Fruit fly (Drosophila melanogaster): ENCODE measurements around the gene Fntb.
A peak's percentile ranks its signal among the peaks of the same experiment; 100 is the strongest.

The Fntb gene

DNA sequence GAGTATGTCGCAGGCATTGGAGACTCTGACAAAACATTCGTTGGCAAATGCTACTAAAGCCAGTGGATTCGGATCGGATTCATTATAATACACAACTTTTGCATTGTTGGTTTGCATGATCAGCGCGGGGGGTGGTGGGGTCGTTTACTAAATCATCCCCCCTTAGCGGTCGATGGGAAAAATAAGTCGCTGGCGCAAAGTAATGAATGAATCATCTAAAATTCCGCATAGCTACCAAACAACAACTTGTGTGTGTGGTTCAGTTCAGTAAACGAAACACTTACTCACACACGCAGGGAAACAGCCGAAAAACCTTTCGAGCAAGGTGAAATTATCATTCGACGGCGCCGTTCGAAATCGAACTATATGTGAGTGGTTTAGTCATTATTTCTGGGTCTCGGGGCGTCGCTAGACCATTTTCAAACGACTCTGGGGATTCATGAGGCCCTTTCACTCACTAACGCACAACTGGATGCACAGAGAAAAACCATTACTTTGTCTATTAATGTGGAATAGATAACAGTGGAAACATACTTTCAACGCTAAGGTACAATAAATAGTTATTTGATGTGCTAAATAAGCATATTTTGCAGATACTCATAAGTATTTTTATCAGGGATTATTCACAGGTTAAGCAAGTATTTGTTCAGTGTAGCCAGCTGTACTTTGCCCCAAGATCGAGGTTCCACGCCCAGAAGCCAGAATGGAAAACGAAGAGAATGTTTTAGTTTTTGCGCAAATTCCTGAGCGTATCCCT lies 15.8 kb downstream of the Fntb start (continued):
- TF ChIP-seq CG4328 (GFP tag; optimal IDR thresholded peaks at IDR 0.05) (no peak), btn (GFP tag; optimal IDR thresholded peaks at IDR 0.05) (no peak), CG10543 (GFP tag; optimal IDR thresholded peaks at IDR 0.05) (no peak), lilli (GFP tag; optimal IDR thresholded peaks at IDR 0.05) (peak; percentile 56), CG3065 (GFP tag; optimal IDR thresholded peaks at IDR 0.05) (no peak), bigmax (GFP tag; optimal IDR thresholded peaks at IDR 0.05) (no peak), ap (GFP tag; IDR thresholded peaks at IDR 0.05) (peak; percentile 82), dpn (GFP tag; optimal IDR thresholded peaks at IDR 0.05) (peak in 1 of 2 experiments; percentile 71), ssp (GFP tag; IDR thresholded peaks at IDR 0.05) (peak; percentile 28), dm (GFP tag; optimal IDR thresholded peaks at IDR 0.05) (peak; percentile 58), sim (GFP tag; IDR thresholded peaks at IDR 0.05) (peak; percentile 87), prd (optimal IDR thresholded peaks at IDR 0.05) (no peak), prd (GFP tag; IDR thresholded peaks at IDR 0.05) (peak; percentile 83), CG1233 (GFP tag; optimal IDR thresholded peaks at IDR 0.05) (peak; percentile 14), fru (optimal IDR thresholded peaks at IDR 0.05) (no peak), CG13424 (tag; optimal IDR thresholded peaks at IDR 0.05) (peak; percentile 29), CG2678 (tag; optimal IDR thresholded peaks at IDR 0.05) (peak; percentile 65), sd (tag; optimal IDR thresholded peaks at IDR 0.05) (peak; percentile 59), Spps (tag; optimal IDR thresholded peaks at IDR 0.05) (peak; percentile 68), hb (GFP tag; IDR thresholded peaks at IDR 0.05; ENCODE audit: partially characterized antibody) (no peak), CG3726 (GFP tag; IDR thresholded peaks at IDR 0.05) (peak; percentile 77; the same call in 2 of the 3 replicates), CG12391 (tag; optimal IDR thresholded peaks at IDR 0.05) (peak; percentile 64), CG1647 (GFP tag; optimal IDR thresholded peaks at IDR 0.05) (peak; percentile 32), ewg (GFP tag; optimal IDR thresholded peaks at IDR 0.05) (peak; percentile 46), fd102C (GFP tag; optimal IDR thresholded peaks at IDR 0.05) (no peak), nerfin-2 (GFP tag; IDR thresholded peaks at IDR 0.05; ENCODE audit: partially characterized antibody) (no peak), slou (GFP tag; optimal IDR thresholded peaks at IDR 0.05) (peak; percentile 3), Meics (GFP tag; optimal IDR thresholded peaks at IDR 0.05) (peak; percentile 33), run (tag; optimal IDR thresholded peaks at IDR 0.05) (peak; percentile 35), Ravus (GFP tag; IDR thresholded peaks at IDR 0.05) (peak; percentile 51), onecut (GFP tag; IDR thresholded peaks at IDR 0.05) (peak; percentile 19), chif (GFP tag; optimal IDR thresholded peaks at IDR 0.05) (peak; percentile 65 to 81), Camta (GFP tag; optimal IDR thresholded peaks at IDR 0.05) (peak; percentile 7), CG30403 (GFP tag; optimal IDR thresholded peaks at IDR 0.05) (peak; percentile 70), CG1832 (GFP tag; optimal IDR thresholded peaks at IDR 0.05) (no peak), wdn (GFP tag; IDR thresholded peaks at IDR 0.05) (peak; percentile 79), MBD-R2 (GFP tag; IDR thresholded peaks at IDR 0.05) (peak; percentile 35; the same call in 1 of the 2 replicates), Hr78 (GFP tag; optimal IDR thresholded peaks at IDR 0.05) (peak in 1 of 2 experiments; percentile 60), Awh (GFP tag; IDR thresholded peaks at IDR 0.05) (peak; percentile 94), sisA (GFP tag; IDR thresholded peaks at IDR 0.05) (peak; percentile 85), NK7.1 (GFP tag; optimal IDR thresholded peaks at IDR 0.05) (no peak), Fer3 (tag; optimal IDR thresholded peaks at IDR 0.05) (peak; percentile 75), ERR (GFP tag; optimal IDR thresholded peaks at IDR 0.05) (peak; percentile 46), CG11398 (GFP tag; optimal IDR thresholded peaks at IDR 0.05) (no peak), CG2120 (GFP tag; optimal IDR thresholded peaks at IDR 0.05) (peak; percentile 69), caup (GFP tag; optimal IDR thresholded peaks at IDR 0.05; ENCODE audit: severe bottlenecking) (peak; percentile 41), CHES-1-like (GFP tag; optimal IDR thresholded peaks at IDR 0.05) (no peak), ci (GFP tag; IDR thresholded peaks at IDR 0.05) (peak; percentile 96), Poxn (GFP tag; IDR thresholded peaks at IDR 0.05) (peak; percentile 8; the same call in 1 of the 2 replicates), tio (GFP tag; optimal IDR thresholded peaks at IDR 0.05) (peak; percentile 51)

Measured in whole organism, embryonic.